Worm (Caenorhabditis elegans) whole organism, midembryonic: ENCODE measurements around the gene F36H5.12.

ENCODE experiments used
- T22C8.4 ChIP-seq: fragments of 200-800 bp; sonication (Bioruptor generic); IDR thresholded peaks from 2 replicates; pipeline ENCODE4 v1.3.6; 2022; ENCODE audit warnings: missing genetic modification characterization, missing compliant biosample characterization
- cog-1 ChIP-seq: sonication (generic microtip); optimal IDR thresholded peaks from 2 replicates; lab custom pipeline; 2016; ENCODE audit warnings: missing genetic modification characterization, missing compliant biosample characterization
- flt-1 ChIP-seq: fragments of 200-800 bp; sonication (Bioruptor generic); IDR thresholded peaks from 2 replicates; pipeline ENCODE4 v1.3.6; 2022; ENCODE audit warnings: missing genetic modification characterization, missing compliant biosample characterization
- klf-2 ChIP-seq: fragments of 200-800 bp; sonication (Bioruptor generic); conservative IDR thresholded peaks from 2 replicates; pipeline ENCODE4 v1.3.6; 2022; ENCODE audit warnings: missing genetic modification reagents, missing genetic modification characterization, missing compliant biosample characterization
- med-1 ChIP-seq: sonication (generic microtip); optimal IDR thresholded peaks from 2 replicates; lab custom pipeline; 2017; ENCODE audit warnings: missing genetic modification characterization, mild to moderate bottlenecking, missing compliant biosample characterization, antibody characterized with exemption, missing genetic modification reagents; ENCODE audit not compliant: insufficient read depth
- ref-1 ChIP-seq: fragments of 200-800 bp; sonication (Bioruptor generic); conservative IDR thresholded peaks from 2 replicates; pipeline ENCODE4 v1.3.6; 2022; ENCODE audit warnings: missing genetic modification reagents, missing genetic modification characterization, missing compliant biosample characterization
- tab-1 ChIP-seq: fragments of 200-800 bp; sonication (Bioruptor generic); IDR thresholded peaks from 2 replicates; pipeline ENCODE4 v1.3.6; 2022; ENCODE audit warnings: missing genetic modification characterization, missing compliant biosample characterization
- ztf-23 ChIP-seq: fragments of 200-800 bp; sonication (Bioruptor generic); IDR thresholded peaks from 2 replicates; pipeline ENCODE4 v1.3.6; 2022; ENCODE audit warnings: missing genetic modification reagents, missing genetic modification characterization, missing compliant biosample characterization
- ztf-29 ChIP-seq: fragments of 200-800 bp; sonication (Bioruptor generic); IDR thresholded peaks from 2 replicates; pipeline ENCODE4 v1.3.6; 2022; ENCODE audit warnings: missing genetic modification reagents, missing genetic modification characterization, missing compliant biosample characterization

F36H5.12 gene

ce11 chrII:1742535-1742934 is at the start of gene F36H5.12:
TSS of gene F36H5.12 (plus strand) at chrII:1742835.
- TF ChIP-seq med-1 (no peak), tab-1 (GFP tag; lab: Robert Waterston, UW) (no peak), ztf-29 (GFP tag; lab: Robert Waterston, UW) (no peak), flt-1 (GFP tag; lab: Robert Waterston, UW) (no peak), cog-1 (tag; lab: Kevin White, UChicago) (no peak), klf-2 (GFP tag; lab: Robert Waterston, UW) (no peak), ztf-23 (GFP tag; lab: Robert Waterston, UW) (no peak), T22C8.4 (GFP tag; lab: Robert Waterston, UW) (no peak), ref-1 (no peak)

- TF ChIP-seq tab-1 (GFP tag; lab: Robert Waterston, UW) (no peak), T22C8.4 (GFP tag; lab: Robert Waterston, UW) (no peak), med-1 (no peak), cog-1 (tag; lab: Kevin White, UChicago) (no peak), ztf-23 (GFP tag; lab: Robert Waterston, UW) (no peak), ztf-29 (GFP tag; lab: Robert Waterston, UW) (no peak), klf-2 (GFP tag; lab: Robert Waterston, UW) (no peak), ref-1 (no peak), flt-1 (GFP tag; lab: Robert Waterston, UW) (no peak)
Measured at ce11 chrII:1694530-1694929, 48.1 kb upstream of the F36H5.12 start, which contains the start of gene fbxc-26. TSS of gene fbxc-26 (minus strand) at chrII:1694630.

- TF ChIP-seq ztf-23 (GFP tag; lab: Robert Waterston, UW) (no peak), flt-1 (GFP tag; lab: Robert Waterston, UW) (no peak), klf-2 (GFP tag; lab: Robert Waterston, UW) (no peak), ref-1 (no peak), cog-1 (tag; lab: Kevin White, UChicago) (no peak), ztf-29 (GFP tag; lab: Robert Waterston, UW) (no peak), tab-1 (GFP tag; lab: Robert Waterston, UW) (no peak)
Measured at ce11 chrII:1695861-1696260, 46.8 kb upstream of the F36H5.12 start, which contains the start of gene F58E1.13. TSS of gene F58E1.13 (minus strand) at chrII:1695872.

DNA sequence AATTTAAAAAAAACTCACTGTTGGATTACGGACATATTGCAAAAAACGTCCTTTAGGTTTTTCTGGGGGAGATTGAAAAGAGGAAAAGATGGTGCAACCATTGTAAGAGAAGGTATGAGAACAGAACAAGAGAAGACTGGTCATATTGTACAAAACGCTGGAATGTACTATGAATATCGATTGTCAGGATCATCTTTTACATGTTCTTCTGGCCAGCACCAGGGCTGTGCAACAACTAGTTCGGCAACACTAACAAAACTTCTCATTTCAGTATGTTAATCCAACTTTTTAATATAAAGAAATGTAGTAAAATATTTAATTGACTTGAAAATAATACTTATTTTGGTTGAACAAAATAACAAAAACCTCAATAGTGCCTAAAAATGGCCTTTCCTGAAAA is 39.3 kb upstream of the F36H5.12 start, which contains the start of gene fbxb-47:
Gene fbxb-47, minus strand, starts transcription at position 101 of the 400 bp plus-strand sequence.
- TF ChIP-seq med-1: no peak
- TF ChIP-seq ztf-29 (GFP tag; lab: Robert Waterston, UW): no peak
- no peak for TF ChIP-seq T22C8.4 (GFP tag; lab: Robert Waterston, UW)
- TF ChIP-seq ref-1: no peak
- TF ChIP-seq tab-1 (GFP tag; lab: Robert Waterston, UW): no peak
- no peak for TF ChIP-seq cog-1 (tag; lab: Kevin White, UChicago)
- TF ChIP-seq flt-1 (GFP tag; lab: Robert Waterston, UW): no peak
- no peak for TF ChIP-seq klf-2 (GFP tag; lab: Robert Waterston, UW)
- TF ChIP-seq ztf-23 (GFP tag; lab: Robert Waterston, UW): no peak

DNA sequence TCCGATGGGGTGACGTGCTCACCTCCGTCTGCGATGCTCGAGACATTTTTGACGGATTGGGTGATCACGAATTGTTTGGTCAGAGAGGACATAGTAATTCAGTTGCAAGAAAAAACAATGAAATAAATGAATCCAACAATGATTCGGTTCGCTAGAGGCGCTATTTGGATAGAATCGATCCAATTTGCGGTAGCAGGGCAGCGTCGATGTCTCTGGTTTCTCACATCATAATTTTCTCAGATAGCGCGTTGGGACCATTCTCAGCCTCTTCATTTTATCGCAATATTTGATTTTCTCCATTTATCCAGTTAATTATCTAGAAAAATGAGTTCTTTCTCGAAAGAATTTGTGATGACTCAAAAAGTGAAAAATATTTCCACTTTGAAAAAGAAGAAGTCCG is 36.2 kb upstream of the F36H5.12 start, which contains the start of gene sdz-18:
Gene sdz-18, minus strand, starts transcription at position 101 of the 400 bp plus-strand sequence.
- TF ChIP-seq tab-1 (GFP tag; lab: Robert Waterston, UW) (no peak), ref-1 (no peak), med-1 (no peak), T22C8.4 (GFP tag; lab: Robert Waterston, UW) (no peak), cog-1 (tag; lab: Kevin White, UChicago) (no peak), ztf-29 (GFP tag; lab: Robert Waterston, UW) (no peak), flt-1 (GFP tag; lab: Robert Waterston, UW) (no peak), klf-2 (GFP tag; lab: Robert Waterston, UW) (no peak), ztf-23 (GFP tag; lab: Robert Waterston, UW) (no peak)

ce11 chrII:1709959-1710358 is 32.7 kb upstream of the F36H5.12 start, which contains the start of gene fbxa-184:
TSS of gene fbxa-184 (plus strand) at chrII:1710259.
- TF ChIP-seq ztf-23 (GFP tag; lab: Robert Waterston, UW): no peak
- TF ChIP-seq cog-1 (tag; lab: Kevin White, UChicago): no peak
- no peak for TF ChIP-seq klf-2 (GFP tag; lab: Robert Waterston, UW)
- no peak for TF ChIP-seq T22C8.4 (GFP tag; lab: Robert Waterston, UW)
- TF ChIP-seq flt-1 (GFP tag; lab: Robert Waterston, UW): no peak
- no peak for TF ChIP-seq ref-1
- no peak for TF ChIP-seq med-1
- TF ChIP-seq tab-1 (GFP tag; lab: Robert Waterston, UW): no peak
- no peak for TF ChIP-seq ztf-29 (GFP tag; lab: Robert Waterston, UW)

DNA sequence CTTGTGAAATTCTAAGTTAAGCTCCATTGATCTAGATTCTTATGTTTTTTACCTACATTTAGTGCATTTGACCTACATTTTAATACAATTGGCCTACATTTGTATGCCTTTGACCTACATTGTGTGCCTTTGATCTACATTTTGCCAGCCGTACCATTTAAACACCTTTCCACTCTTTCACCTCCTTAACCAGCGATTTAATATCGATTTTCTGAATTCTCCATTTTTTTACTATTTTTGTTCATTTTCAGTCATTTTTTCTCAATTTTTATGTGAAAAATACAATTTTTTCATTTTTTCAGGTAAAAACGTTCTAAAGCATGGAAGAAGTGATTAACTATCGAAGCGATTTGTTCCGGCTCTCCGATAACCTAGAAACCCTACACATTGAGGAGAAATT is 29.7 kb upstream of the F36H5.12 start, which contains the start of gene btb-7:
Gene btb-7, plus strand, starts transcription at position 301 of the 400 bp plus-strand sequence.
- no peak for TF ChIP-seq flt-1 (GFP tag; lab: Robert Waterston, UW)
- TF ChIP-seq T22C8.4 (GFP tag; lab: Robert Waterston, UW): no peak
- TF ChIP-seq tab-1 (GFP tag; lab: Robert Waterston, UW): no peak
- no peak for TF ChIP-seq ztf-23 (GFP tag; lab: Robert Waterston, UW)
- TF ChIP-seq med-1: no peak
- no peak for TF ChIP-seq ztf-29 (GFP tag; lab: Robert Waterston, UW)
- no peak for TF ChIP-seq cog-1 (tag; lab: Kevin White, UChicago)
- TF ChIP-seq klf-2 (GFP tag; lab: Robert Waterston, UW): no peak
- TF ChIP-seq ref-1: no peak

ce11 chrII:1714772-1715353 is 27.8 kb upstream of the F36H5.12 start, which contains the start of gene btb-6:
TSS of gene btb-6 (plus strand) at chrII:1715303.
- no peak for TF ChIP-seq med-1
- TF ChIP-seq tab-1 (GFP tag; lab: Robert Waterston, UW): 0 out of 2 replicates have a peak, but pooled peaks have one; percentile 53

DNA sequence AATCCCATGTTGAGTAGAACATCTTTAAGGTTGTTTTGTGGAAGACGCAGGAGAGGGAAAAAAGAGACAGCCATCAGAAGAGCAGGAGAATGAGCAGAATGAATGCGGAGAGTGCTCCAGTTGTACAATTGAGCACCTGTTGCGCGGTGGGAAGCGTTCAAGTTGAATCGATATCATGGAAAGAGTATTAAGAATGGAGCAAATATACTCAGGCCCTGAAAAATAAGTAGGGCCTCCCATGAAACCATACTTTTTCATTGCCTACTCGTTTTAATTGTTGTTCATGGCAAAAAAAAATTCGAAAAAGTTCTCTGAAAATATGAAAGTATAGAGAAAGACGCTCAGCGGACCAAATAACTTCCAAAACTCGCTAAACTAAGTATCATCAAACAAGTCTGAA is 23.5 kb upstream of the F36H5.12 start, which contains the start of gene fbxb-48:
Gene fbxb-48, minus strand, starts transcription at position 101 of the 400 bp plus-strand sequence.
- TF ChIP-seq ztf-23 (GFP tag; lab: Robert Waterston, UW): no peak
- no peak for TF ChIP-seq ztf-29 (GFP tag; lab: Robert Waterston, UW)
- TF ChIP-seq med-1: no peak
- TF ChIP-seq ref-1: no peak
- TF ChIP-seq flt-1 (GFP tag; lab: Robert Waterston, UW): no peak
